Worm (Caenorhabditis elegans): ENCODE data around the gene eif-3.F.

eif-3.F gene

DNA sequence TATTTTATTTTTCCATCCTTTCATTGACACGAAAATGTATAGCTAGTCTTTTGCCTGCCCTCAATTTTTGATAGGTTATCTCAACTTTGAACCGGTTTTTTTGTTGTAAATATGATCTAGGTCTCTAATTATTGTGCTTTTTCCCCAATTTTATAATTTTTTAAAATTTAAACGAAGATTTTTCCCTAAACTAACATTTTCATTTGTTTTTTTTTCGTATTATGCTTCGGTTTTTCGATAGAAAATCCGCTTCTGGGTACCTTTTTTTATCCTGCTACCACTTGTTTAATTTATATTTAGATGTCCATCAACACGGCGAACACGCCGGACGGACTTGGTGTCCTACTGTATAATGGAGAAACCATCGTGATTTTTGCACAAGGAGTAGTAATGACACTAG, 2.0 kb upstream of the eif-3.F start, which contains the start of gene wbp-2:
Gene wbp-2 (plus strand): TSS at position 301 of the 400 bp plus-strand sequence.
- no peak for TF ChIP-seq unc-98 (GFP tag; IDR thresholded peaks at IDR 0.05)
- TF ChIP-seq skn-1 (tag; optimal IDR thresholded peaks at IDR 0.05), result no peak
- TF ChIP-seq pqm-1 (tag; optimal IDR thresholded peaks at IDR 0.05), result no peak
- no peak for TF ChIP-seq hlh-17 (GFP tag; optimal IDR thresholded peaks at IDR 0.05; ENCODE audit: borderline replicate concordance)
- no peak for TF ChIP-seq lin-14 (GFP tag; optimal IDR thresholded peaks at IDR 0.05)
- TF ChIP-seq pax-3 (tag; optimal IDR thresholded peaks at IDR 0.05), result no peak
- no peak for TF ChIP-seq unc-30 (tag; optimal IDR thresholded peaks at IDR 0.05)
- no peak for TF ChIP-seq nhr-77 (tag; optimal IDR thresholded peaks at IDR 0.05)
- TF ChIP-seq nhr-237 (tag; optimal IDR thresholded peaks at IDR 0.05), result no peak
- TF ChIP-seq egl-27 (tag; optimal IDR thresholded peaks at IDR 0.05), result no peak

- TF ChIP-seq nhr-76 (tag; optimal IDR thresholded peaks at IDR 0.05) (no peak), lir-3 (tag; optimal IDR thresholded peaks at IDR 0.05; ENCODE audit: poor library complexity) (no peak), aly-2 (tag; optimal IDR thresholded peaks at IDR 0.05) (no peak), lin-15B (tag; optimal IDR thresholded peaks at IDR 0.05) (no peak), unc-98 (GFP tag; IDR thresholded peaks at IDR 0.05) (no peak), dpl-1 (GFP tag; optimal IDR thresholded peaks at IDR 0.05) (no peak), ceh-63 (GFP tag; optimal IDR thresholded peaks at IDR 0.05) (no peak), snpc-4 (tag; optimal IDR thresholded peaks at IDR 0.05) (no peak), nhr-28 (tag; optimal IDR thresholded peaks at IDR 0.05) (no peak), nhr-47 (tag; optimal IDR thresholded peaks at IDR 0.05) (no peak), ztf-11 (tag; optimal IDR thresholded peaks at IDR 0.05) (no peak), ceh-8 (GFP tag; optimal IDR thresholded peaks at IDR 0.05) (no peak)
These were observed 1.6 kb downstream of the eif-3.F start for ce11 chrII:9333034-9333433.

- TF ChIP-seq lin-35 (GFP tag; optimal IDR thresholded peaks at IDR 0.05) (no peak), fos-1 (tag; optimal IDR thresholded peaks at IDR 0.05) (no peak)
These were observed 2.3 kb downstream of the eif-3.F start, which contains the start of gene scp-1 for ce11 chrII:9333714-9334113. Gene scp-1 (plus strand): TSS chrII:9334014.

DNA sequence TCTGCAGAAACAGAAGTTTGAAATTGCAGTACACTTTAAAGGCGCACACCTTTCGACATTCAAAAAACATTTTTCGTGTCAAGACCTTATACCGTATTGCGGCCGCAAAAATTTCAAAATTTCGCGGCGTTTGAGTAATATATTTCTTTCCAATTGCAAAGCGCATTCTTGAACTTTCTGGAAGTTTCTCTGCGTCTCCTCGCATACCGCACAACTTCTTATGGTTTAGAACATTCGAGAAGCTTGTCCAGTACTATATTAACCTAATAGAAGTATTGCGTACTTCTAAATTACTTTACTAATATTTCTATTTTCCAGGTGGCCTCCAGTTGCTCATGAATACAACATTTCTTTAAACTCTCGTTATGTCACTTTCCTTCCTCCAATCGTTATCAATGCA, 5.2 kb downstream of the eif-3.F start:
- TF ChIP-seq lsy-2 (tag; optimal IDR thresholded peaks at IDR 0.05), result no peak
- TF ChIP-seq mep-1 (tag; optimal IDR thresholded peaks at IDR 0.05), result peak; percentile 32
- TF ChIP-seq nhr-11 (tag; optimal IDR thresholded peaks at IDR 0.05), result no peak

ce11 chrII:9338859-9339258, 7.4 kb downstream of the eif-3.F start, which contains the start of gene ttll-12:
Gene ttll-12 (plus strand): TSS chrII:9338997.
- no peak for TF ChIP-seq unc-98 (GFP tag; IDR thresholded peaks at IDR 0.05)
- peak; percentile 10 for TF ChIP-seq mep-1 (tag; optimal IDR thresholded peaks at IDR 0.05)

DNA sequence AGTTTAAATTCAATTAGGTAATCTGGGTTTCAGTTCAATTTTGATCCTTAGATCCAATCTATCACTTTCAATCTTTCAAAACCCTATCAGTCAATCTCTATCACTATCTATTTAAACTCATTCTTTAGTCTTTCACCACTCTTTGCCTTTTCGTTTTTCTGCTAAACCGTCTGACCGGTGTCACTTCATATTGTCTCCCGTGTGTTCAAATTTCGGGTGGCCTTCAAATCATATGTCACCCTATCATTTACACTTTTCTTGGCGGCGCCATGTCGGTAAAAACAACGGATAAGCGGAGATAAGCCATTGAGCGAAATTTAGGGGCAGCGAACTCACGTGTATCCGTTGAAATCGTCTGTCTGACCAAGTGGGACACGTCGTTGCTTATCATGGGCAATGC, 12.5 kb downstream of the eif-3.F start:
- no peak for TF ChIP-seq sptf-1 (tag; optimal IDR thresholded peaks at IDR 0.05)
- peak; percentile 70 for TF ChIP-seq nhr-71 (tag; optimal IDR thresholded peaks at IDR 0.05)
- peak; percentile 48 for TF ChIP-seq nhr-90 (tag; optimal IDR thresholded peaks at IDR 0.05; ENCODE audit: poor library complexity)
- TF ChIP-seq C34B4.2 (tag; optimal IDR thresholded peaks at IDR 0.05), result no peak
- peak; percentile 18 for TF ChIP-seq unc-130 (tag; optimal IDR thresholded peaks at IDR 0.05)
- no peak for TF ChIP-seq ceh-82 (tag; optimal IDR thresholded peaks at IDR 0.05)
- TF ChIP-seq grh-1 (GFP tag; IDR thresholded peaks at IDR 0.05), result peak; percentile 38; the same call in 1 of the 2 replicates
- TF ChIP-seq mdl-1 (tag; optimal IDR thresholded peaks at IDR 0.05), result peak in 1 of 2 experiments; percentile 70
- TF ChIP-seq egl-27 (tag; optimal IDR thresholded peaks at IDR 0.05), result peak in 1 of 2 experiments; percentile 29
- peak; percentile 20 for TF ChIP-seq mep-1 (tag; optimal IDR thresholded peaks at IDR 0.05)
- TF ChIP-seq unc-86 (tag; optimal IDR thresholded peaks at IDR 0.05), result no peak
- peak; percentile 94 for TF ChIP-seq nhr-85 (tag)
- TF ChIP-seq aly-2 (tag; optimal IDR thresholded peaks at IDR 0.05), result no peak
- peak; percentile 84 for TF ChIP-seq lin-14 (GFP tag; optimal IDR thresholded peaks at IDR 0.05)
- TF ChIP-seq skn-1 (tag; optimal IDR thresholded peaks at IDR 0.05), result no peak
- TF ChIP-seq nhr-237 (tag; optimal IDR thresholded peaks at IDR 0.05), result no peak
- peak; percentile 59 for TF ChIP-seq tbx-2 (tag; optimal IDR thresholded peaks at IDR 0.05)
- no peak for TF ChIP-seq dsc-1 (tag; optimal IDR thresholded peaks at IDR 0.05)
- TF ChIP-seq nhr-20 (tag; optimal IDR thresholded peaks at IDR 0.05), result peak; percentile 80
- no peak for TF ChIP-seq efl-3 (GFP tag; optimal IDR thresholded peaks at IDR 0.05)
- TF ChIP-seq snu-23 (GFP tag; optimal IDR thresholded peaks at IDR 0.05), result peak; percentile 48
- peak; percentile 96 for TF ChIP-seq blmp-1 (tag; optimal IDR thresholded peaks at IDR 0.05)
- TF ChIP-seq xbp-1 (tag; optimal IDR thresholded peaks at IDR 0.05), result no peak
- no peak for TF ChIP-seq ceh-63 (GFP tag; optimal IDR thresholded peaks at IDR 0.05)
